Fruit fly (Drosophila melanogaster) whole organism, embryonic: ENCODE measurements around the gene CG15435.

ENCODE experiments used
- CG10654 ChIP-seq: fragments of 200-800 bp; sonication (Bioruptor generic); optimal IDR thresholded peaks from 2 replicates; lab custom pipeline; 2016; ENCODE audit warnings: missing biosample characterization, missing genetic modification characterization
- CG11504 ChIP-seq: fragments of 200-800 bp; sonication (Bioruptor generic); optimal IDR thresholded peaks from 3 replicates; lab custom pipeline; 2019; ENCODE audit warnings: missing biosample characterization, mild to moderate bottlenecking, missing genetic modification characterization, moderate library complexity
- CG15479 ChIP-seq: fragments of 200-800 bp; sonication (Bioruptor generic); optimal IDR thresholded peaks from 3 replicates; lab custom pipeline; 2019; ENCODE audit warnings: missing biosample characterization, mild to moderate bottlenecking, missing genetic modification characterization, moderate library complexity
- CG1647 ChIP-seq: fragments of 200-800 bp; sonication (Bioruptor generic); optimal IDR thresholded peaks from 3 replicates; lab custom pipeline; 2016; ENCODE audit warnings: missing biosample characterization, missing genetic modification characterization
- CG16815 ChIP-seq: fragments of 200-800 bp; sonication (Bioruptor generic); optimal IDR thresholded peaks from 3 replicates; lab custom pipeline; 2017; ENCODE audit warnings: missing biosample characterization, mild to moderate bottlenecking, missing genetic modification characterization
- CG18619 ChIP-seq: fragments of 200-800 bp; sonication (Bioruptor generic); optimal IDR thresholded peaks from 3 replicates; lab custom pipeline; 2017; ENCODE audit warnings: missing biosample characterization, mild to moderate bottlenecking, missing genetic modification characterization
- CG2199 ChIP-seq: fragments of 200-800 bp; sonication (Bioruptor generic); IDR thresholded peaks from 3 replicates; pipeline ENCODE4 v1.3.6; 2022; ENCODE audit warnings: missing biosample characterization, missing genetic modification characterization
- CG31224 ChIP-seq: fragments of 200-800 bp; sonication (Bioruptor generic); IDR thresholded peaks from 2 replicates; pipeline ENCODE4 v1.3.6; 2022; ENCODE audit warnings: missing biosample characterization, missing genetic modification characterization
- CG32532 ChIP-seq: fragments of 200-800 bp; sonication (Bioruptor generic); IDR thresholded peaks from 2 replicates; pipeline ENCODE4 v1.3.6; 2022; ENCODE audit warnings: missing biosample characterization, missing genetic modification characterization
- CG3726 ChIP-seq: fragments of 200-800 bp; sonication (Bioruptor generic); IDR thresholded peaks from 3 replicates; pipeline ENCODE4, ENCODE4 v1.3.6; 2022; ENCODE audit warnings: missing biosample characterization, missing genetic modification characterization
- CG3838 ChIP-seq: fragments of 200-800 bp; sonication (Bioruptor generic); optimal IDR thresholded peaks from 3 replicates; lab custom pipeline; 2016; ENCODE audit warnings: missing biosample characterization, missing genetic modification characterization
- CG4707 ChIP-seq: fragments of 200-800 bp; sonication (Bioruptor generic); optimal IDR thresholded peaks from 2 replicates; lab custom pipeline; 2018; ENCODE audit warnings: missing biosample characterization, mild to moderate bottlenecking, missing genetic modification characterization, moderate library complexity
- CG6791 ChIP-seq: fragments of 200-800 bp; sonication (Bioruptor generic); IDR thresholded peaks from 3 replicates; pipeline ENCODE4 v1.3.6; 2022; ENCODE audit warnings: missing biosample characterization, missing genetic modification characterization; ENCODE audit not compliant: partially characterized antibody
- CG7271 ChIP-seq: fragments of 200-800 bp; sonication (Bioruptor generic); optimal IDR thresholded peaks from 2 replicates; lab custom pipeline; 2018; ENCODE audit warnings: missing biosample characterization, mild to moderate bottlenecking, missing genetic modification characterization, moderate library complexity
- CG8944 ChIP-seq: fragments of 200-800 bp; sonication (Bioruptor generic); optimal IDR thresholded peaks from 3 replicates; lab custom pipeline; 2016; ENCODE audit warnings: missing biosample characterization, missing genetic modification characterization
- CG9215 ChIP-seq: fragments of 200-800 bp; sonication (Bioruptor generic); IDR thresholded peaks from 2 replicates; pipeline ENCODE4 v1.3.6; 2022; ENCODE audit warnings: missing biosample characterization, missing genetic modification characterization
- CG9876 ChIP-seq: fragments of 200-800 bp; sonication (Bioruptor generic); optimal IDR thresholded peaks from 2 replicates; lab custom pipeline; 2016; ENCODE audit warnings: missing biosample characterization, missing genetic modification characterization
- CHES-1-like ChIP-seq: fragments of 200-800 bp; sonication (Bioruptor generic); optimal IDR thresholded peaks from 2 replicates; lab custom pipeline; 2016; ENCODE audit warnings: missing biosample characterization, missing genetic modification characterization
- Dip2 ChIP-seq: fragments of 200-800 bp; sonication (Bioruptor generic); IDR thresholded peaks from 2 replicates; pipeline ENCODE4 v1.3.6; 2022; ENCODE audit warnings: missing biosample characterization, missing genetic modification characterization
- Doc3 ChIP-seq: fragments of 200-800 bp; sonication (Bioruptor generic); IDR thresholded peaks from 3 replicates; pipeline ENCODE4 v1.3.6; 2022; ENCODE audit warnings: missing biosample characterization, missing genetic modification characterization; ENCODE audit not compliant: partially characterized antibody
- Eip74EF ChIP-seq, 2 experiments: fragments of 200-800 bp in 1 of 2; fragments of >200 bp in 1 of 2; sonication (Bioruptor generic) in 1 of 2; optimal IDR thresholded peaks; 2 replicates each; lab custom pipeline; 2017 to 2019; ENCODE audit warnings: missing biosample characterization in 2 of 2, missing genetic modification characterization in 2 of 2, mild to moderate bottlenecking in 1 of 2, moderate library complexity in 1 of 2
- H2.0 ChIP-seq: fragments of 200-800 bp; sonication (Bioruptor generic); IDR thresholded peaks from 2 replicates; pipeline ENCODE4 v1.3.6; 2022; ENCODE audit warnings: missing biosample characterization, missing genetic modification characterization
- HLH3B ChIP-seq: fragments of 200-800 bp; sonication (Bioruptor generic); IDR thresholded peaks from 2 replicates; pipeline ENCODE4 v1.3.6; 2022; ENCODE audit warnings: missing biosample characterization, missing genetic modification characterization
- MTF-1 ChIP-seq: fragments of 200-800 bp; sonication (Bioruptor generic); optimal IDR thresholded peaks from 2 replicates; lab custom pipeline; 2018; ENCODE audit warnings: missing biosample characterization, mild to moderate bottlenecking, missing genetic modification characterization, borderline replicate concordance
- Myb ChIP-seq: fragments of 200-800 bp; sonication (Bioruptor generic); optimal IDR thresholded peaks from 2 replicates; lab custom pipeline; 2016; ENCODE audit warnings: missing biosample characterization, missing genetic modification characterization
- Six4 ChIP-seq: fragments of 200-800 bp; sonication (Bioruptor generic); optimal IDR thresholded peaks from 2 replicates; lab custom pipeline; 2016; ENCODE audit warnings: missing biosample characterization, missing genetic modification characterization
- bbx ChIP-seq: fragments of 200-800 bp; sonication (Bioruptor generic); IDR thresholded peaks from 2 replicates; pipeline ENCODE4 v1.3.6; 2022; ENCODE audit warnings: missing biosample characterization, missing genetic modification characterization; ENCODE audit not compliant: partially characterized antibody
- cg ChIP-seq: fragments of 200-800 bp; sonication (Bioruptor generic); optimal IDR thresholded peaks from 3 replicates; lab custom pipeline; 2019; ENCODE audit warnings: missing biosample characterization, mild to moderate bottlenecking, missing genetic modification characterization, moderate library complexity
- disco-r ChIP-seq: fragments of 200-800 bp; sonication (Bioruptor generic); optimal IDR thresholded peaks from 2 replicates; lab custom pipeline; 2016; ENCODE audit warnings: missing biosample characterization, missing genetic modification characterization
- emc ChIP-seq: fragments of 200-800 bp; sonication (Bioruptor generic); optimal IDR thresholded peaks from 2 replicates; lab custom pipeline; 2016; ENCODE audit warnings: missing biosample characterization, missing genetic modification characterization
- ewg ChIP-seq: fragments of 200-800 bp; sonication (Bioruptor generic); optimal IDR thresholded peaks from 3 replicates; lab custom pipeline; 2017; ENCODE audit warnings: mild to moderate bottlenecking, missing biosample characterization, missing genetic modification reagents, missing genetic modification characterization
- gem ChIP-seq: fragments of 200-800 bp; sonication (Bioruptor generic); optimal IDR thresholded peaks from 2 replicates; lab custom pipeline; 2019; ENCODE audit warnings: missing biosample characterization, mild to moderate bottlenecking, missing genetic modification characterization, moderate library complexity
- h ChIP-seq: fragments of >200 bp; optimal IDR thresholded peaks from 2 replicates; lab custom pipeline; 2017
- ham ChIP-seq: fragments of 200-800 bp; sonication (Bioruptor generic); IDR thresholded peaks from 2 replicates; pipeline ENCODE4 v1.3.6; 2022; ENCODE audit warnings: missing biosample characterization, missing genetic modification characterization
- kah ChIP-seq: fragments of 200-800 bp; sonication (Bioruptor generic); optimal IDR thresholded peaks from 2 replicates; lab custom pipeline; 2018; ENCODE audit warnings: missing biosample characterization, mild to moderate bottlenecking, missing genetic modification characterization
- ken ChIP-seq: fragments of 200-800 bp; sonication (Bioruptor generic); IDR thresholded peaks from 3 replicates; pipeline ENCODE4 v1.3.6; 2022; ENCODE audit warnings: missing biosample characterization, missing genetic modification characterization
- lab ChIP-seq: fragments of 200-800 bp; sonication (Bioruptor generic); optimal IDR thresholded peaks from 3 replicates; lab custom pipeline; 2017; ENCODE audit warnings: missing biosample characterization, missing genetic modification characterization, mild to moderate bottlenecking, moderate library complexity, missing genetic modification reagents
- lov ChIP-seq, 2 experiments: fragments of 200-800 bp in 1 of 2; fragments of >200 bp in 1 of 2; sonication (Bioruptor generic) in 1 of 2; IDR thresholded peaks in 1 of 2; optimal IDR thresholded peaks in 1 of 2; 2 replicates in 1 of 2; 3 replicates in 1 of 2; pipeline versions ENCODE4 v1.3.6 to Lab custom; 2017 to 2022; ENCODE audit warnings: missing biosample characterization in 1 of 2, missing genetic modification characterization in 1 of 2
- nom ChIP-seq: fragments of 200-800 bp; sonication (Bioruptor generic); optimal IDR thresholded peaks from 2 replicates; lab custom pipeline; 2017; ENCODE audit warnings: missing biosample characterization, missing genetic modification characterization, mild to moderate bottlenecking, moderate library complexity, missing genetic modification reagents
- peb ChIP-seq: fragments of 200-800 bp; sonication (Bioruptor generic); IDR thresholded peaks from 2 replicates; pipeline ENCODE4 v1.3.6; 2022; ENCODE audit warnings: missing biosample characterization, missing genetic modification characterization
- ranshi ChIP-seq: fragments of 200-800 bp; sonication (Bioruptor generic); IDR thresholded peaks from 2 replicates; pipeline ENCODE4 v1.3.6; 2022; ENCODE audit warnings: missing biosample characterization, missing genetic modification characterization
- sd ChIP-seq: fragments of 200-800 bp; sonication (Bioruptor generic); optimal IDR thresholded peaks from 3 replicates; lab custom pipeline; 2018; ENCODE audit warnings: missing biosample characterization, mild to moderate bottlenecking, missing genetic modification characterization, moderate library complexity
- sisA ChIP-seq: fragments of 200-800 bp; sonication (Bioruptor generic); IDR thresholded peaks from 2 replicates; pipeline ENCODE4 v1.3.6; 2022; ENCODE audit warnings: missing biosample characterization, missing genetic modification characterization
- sug ChIP-seq: fragments of 200-800 bp; optimal IDR thresholded peaks from 2 replicates; lab custom pipeline; 2019; ENCODE audit warnings: missing biosample characterization, mild to moderate bottlenecking, missing genetic modification characterization, moderate library complexity
- tin ChIP-seq: fragments of 200-800 bp; sonication (Bioruptor generic); optimal IDR thresholded peaks from 3 replicates; lab custom pipeline; 2016; ENCODE audit warnings: missing biosample characterization, missing genetic modification characterization
- trh ChIP-seq: fragments of 200-800 bp; sonication (Bioruptor generic); optimal IDR thresholded peaks from 2 replicates; lab custom pipeline; 2016; ENCODE audit warnings: missing biosample characterization, missing genetic modification characterization
- vfl ChIP-seq: fragments of 200-800 bp; sonication (Bioruptor generic); optimal IDR thresholded peaks from 2 replicates; lab custom pipeline; 2016; ENCODE audit warnings: missing biosample characterization, missing genetic modification characterization
- vnd ChIP-seq: fragments of 200-800 bp; sonication (Bioruptor generic); IDR thresholded peaks from 3 replicates; pipeline ENCODE4 v1.3.6; 2022; ENCODE audit warnings: missing biosample characterization, missing genetic modification characterization; ENCODE audit not compliant: partially characterized antibody

Gene CG15435

dm6 chr2L:4440881-4441737, 18.4 kb upstream of the CG15435 start, which contains the start of gene CG15431 (continued):
- TF ChIP-seq lov (optimal IDR thresholded peaks at IDR 0.05; lab: Kevin White, UChicago) (no peak), lov (GFP tag; IDR thresholded peaks at IDR 0.05; lab: Robert Waterston, UW) (no peak), CHES-1-like (GFP tag; lab: Kevin White, UChicago) (no peak), trh (GFP tag; lab: Kevin White, UChicago) (no peak), MTF-1 (no peak), CG32532 (peak; percentile 76), Dip2 (GFP tag; lab: Robert Waterston, UW) (no peak), disco-r (GFP tag; lab: Kevin White, UChicago) (no peak), ewg (GFP tag; lab: Kevin White, UChicago) (peak; percentile 65), CG1647 (GFP tag; lab: Kevin White, UChicago) (peak; percentile 23), kah (GFP tag; lab: Kevin White, UChicago) (no peak), Myb (GFP tag; lab: Kevin White, UChicago) (no peak), CG9876 (GFP tag; lab: Kevin White, UChicago) (no peak), tin (GFP tag; lab: Kevin White, UChicago) (peak; percentile 37), CG4707 (no peak), vfl (GFP tag; lab: Kevin White, UChicago) (peak; percentile 21), CG10654 (peak; percentile 43), lab (GFP tag; lab: Kevin White, UChicago) (peak; percentile 82), ken (GFP tag; lab: Robert Waterston, UW) (0 out of 3 replicates have a peak, but pooled peaks have one; percentile 42), CG11504 (no peak), ranshi (GFP tag; lab: Robert Waterston, UW) (no peak; the same call in 1 of the 2 replicates), gem (tag; lab: Kevin White, UChicago) (peak; percentile 69), CG16815 (GFP tag; lab: Kevin White, UChicago) (no peak), cg (no peak), sug (tag; lab: Kevin White, UChicago) (peak; percentile 37), nom (GFP tag; lab: Kevin White, UChicago) (no peak), Six4 (GFP tag; lab: Kevin White, UChicago) (no peak), HLH3B (GFP tag; lab: Robert Waterston, UW) (peak; percentile 65; the same call in 1 of the 2 replicates), CG31224 (GFP tag; lab: Robert Waterston, UW) (peak; percentile 37; the same call in 1 of the 2 replicates), Doc3 (no peak), sd (tag; lab: Kevin White, UChicago) (peak; percentile 67), peb (GFP tag; lab: Robert Waterston, UW) (no peak), emc (GFP tag; lab: Kevin White, UChicago) (no peak), CG9215 (GFP tag; lab: Robert Waterston, UW) (peak; percentile 56), CG2199 (GFP tag; lab: Robert Waterston, UW) (no peak; the same call in 2 of the 3 replicates), CG15479 (GFP tag; lab: Kevin White, UChicago) (no peak), H2.0 (GFP tag; lab: Robert Waterston, UW) (peak; percentile 57), CG8944 (GFP tag; lab: Kevin White, UChicago) (no peak), CG3838 (no peak), h (lab: Kevin White, UChicago) (no peak), CG7271 (no peak), vnd (GFP tag; lab: Robert Waterston, UW) (no peak), CG18619 (GFP tag; lab: Kevin White, UChicago) (peak; percentile 58), CG6791 (no peak), Eip74EF (GFP tag; optimal IDR thresholded peaks at IDR 0.05; lab: Kevin White, UChicago) (peak in 1 of 2 experiments; percentile 53), sisA (GFP tag; lab: Robert Waterston, UW) (peak; percentile 59), CG3726 (GFP tag; lab: Robert Waterston, UW) (peak; percentile 59; the same call in 1 of the 3 replicates), ham (no peak), bbx (GFP tag; lab: Robert Waterston, UW) (no peak)
